Worm (Caenorhabditis elegans): Measurements from ENCODE around the gene ZK666.11.

DNA sequence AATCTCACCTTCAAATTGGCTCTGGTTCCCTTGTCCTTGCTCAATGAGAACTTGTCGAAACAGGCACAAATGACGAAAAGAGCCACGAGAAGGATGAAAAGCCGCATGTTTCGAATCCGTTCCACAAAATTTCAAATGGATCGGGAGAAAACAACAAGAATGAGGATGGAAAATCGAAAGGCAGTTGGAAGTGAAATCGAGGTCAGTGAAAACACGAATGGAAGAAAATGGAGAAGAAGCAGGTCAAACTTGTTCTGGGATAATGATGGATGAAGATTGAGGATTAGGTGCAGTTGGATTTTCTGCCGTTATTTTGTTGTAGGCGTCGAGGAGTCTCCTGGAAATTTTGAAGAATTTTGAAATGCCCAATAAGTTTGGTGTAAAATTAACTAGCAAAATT is 40.7 kb downstream of the ZK666.11 start:
- no peak for TF ChIP-seq ref-1 (GFP tag; conservative IDR thresholded peaks at IDR 0.05)
- TF ChIP-seq ztf-29 (GFP tag; IDR thresholded peaks at IDR 0.05), result no peak
- TF ChIP-seq flt-1 (GFP tag; IDR thresholded peaks at IDR 0.05), result no peak
- TF ChIP-seq klf-2 (GFP tag; conservative IDR thresholded peaks at IDR 0.05), result no peak
- no peak for TF ChIP-seq ztf-23 (GFP tag; IDR thresholded peaks at IDR 0.05)
- TF ChIP-seq cog-1 (tag; optimal IDR thresholded peaks at IDR 0.05), result no peak
